Fruit fly (Drosophila melanogaster) whole organism, embryonic: ENCODE results near the gene w.

ENCODE experiments used
- Hr78 ChIP-seq, 2 experiments: fragments of 200-800 bp in 1 of 2; fragments of >200 bp in 1 of 2; sonication (Bioruptor generic) in 1 of 2; optimal IDR thresholded peaks; 2 replicates each; lab custom pipeline; 2017 to 2019; ENCODE audit warnings: missing biosample characterization in 2 of 2, missing genetic modification characterization in 2 of 2, mild to moderate bottlenecking in 1 of 2, moderate library complexity in 1 of 2
- TFAM ChIP-seq: fragments of 200-800 bp; sonication (Bioruptor generic); optimal IDR thresholded peaks from 2 replicates; lab custom pipeline; 2017; ENCODE audit warnings: missing biosample characterization, missing genetic modification characterization, inconsistent platforms
- Taf1 ChIP-seq: fragments of 200-800 bp; sonication (Bioruptor generic); IDR thresholded peaks from 2 replicates; pipeline ENCODE4 v1.3.6; 2022; ENCODE audit warnings: missing biosample characterization, missing genetic modification characterization
- bigmax ChIP-seq: fragments of 200-800 bp; sonication (Bioruptor generic); optimal IDR thresholded peaks from 2 replicates; lab custom pipeline; 2018; ENCODE audit warnings: missing biosample characterization, mild to moderate bottlenecking, missing genetic modification characterization
- ken ChIP-seq: fragments of 200-800 bp; sonication (Bioruptor generic); IDR thresholded peaks from 3 replicates; pipeline ENCODE4 v1.3.6; 2022; ENCODE audit warnings: missing biosample characterization, missing genetic modification characterization
- kni ChIP-seq: fragments of 200-800 bp; sonication (Bioruptor generic); optimal IDR thresholded peaks from 3 replicates; lab custom pipeline; 2017; ENCODE audit warnings: mild to moderate bottlenecking, missing biosample characterization, missing genetic modification reagents, missing genetic modification characterization
- pho ChIP-seq: fragments of 200-800 bp; sonication (Bioruptor generic); optimal IDR thresholded peaks from 2 replicates; lab custom pipeline; 2016; ENCODE audit warnings: missing biosample characterization, missing genetic modification characterization
- tap ChIP-seq: fragments of 200-800 bp; optimal IDR thresholded peaks from 3 replicates; lab custom pipeline; 2019; ENCODE audit warnings: missing biosample characterization, mild to moderate bottlenecking, missing genetic modification characterization, moderate library complexity
- tx ChIP-seq: fragments of 200-800 bp; sonication (Bioruptor generic); optimal IDR thresholded peaks from 2 replicates; lab custom pipeline; 2016; ENCODE audit warnings: missing biosample characterization, missing genetic modification characterization

DNA sequence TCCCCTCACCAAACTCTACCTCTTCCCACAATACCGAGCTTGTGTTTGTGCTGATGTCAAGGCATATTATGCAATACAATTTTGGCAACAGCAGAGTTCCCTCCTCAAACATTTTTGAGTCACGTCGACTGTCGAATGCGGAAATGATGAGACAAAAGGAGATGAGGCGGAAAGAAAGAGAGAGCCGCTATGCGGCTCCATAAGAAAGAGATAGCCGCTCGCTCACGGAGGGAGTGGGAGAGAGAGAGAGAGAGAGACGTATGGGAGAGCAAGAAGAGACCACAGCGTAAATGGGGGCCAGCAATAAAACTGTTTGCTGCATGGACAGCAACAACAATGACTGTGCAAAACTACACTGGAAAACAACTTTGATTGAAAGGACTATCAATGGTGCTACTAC, 30.8 kb downstream of the w start:
- no peak for TF ChIP-seq tx (GFP tag; lab: Kevin White, UChicago)
- no peak for TF ChIP-seq bigmax (GFP tag; lab: Kevin White, UChicago)
- TF ChIP-seq kni (GFP tag; lab: Kevin White, UChicago) = no peak
- no peak for TF ChIP-seq pho
- TF ChIP-seq ken (GFP tag; lab: Robert Waterston, UW) = no peak
- TF ChIP-seq TFAM (GFP tag; lab: Kevin White, UChicago) = no peak
- no peak for TF ChIP-seq Hr78 (GFP tag; optimal IDR thresholded peaks at IDR 0.05; lab: Kevin White, UChicago)
- TF ChIP-seq tap (tag; lab: Kevin White, UChicago) = no peak
- no peak for TF ChIP-seq Taf1 (GFP tag; lab: Robert Waterston, UW)
